Worm (Caenorhabditis elegans) whole organism, L1 larva: ENCODE results near the gene mup-4.

Experiments used
- fos-1 ChIP-seq: fragments of 150-350 bp; optimal IDR thresholded peaks from 2 replicates; lab custom pipeline; 2014; ENCODE audit warnings: missing biosample characterization, missing genetic modification characterization
- mep-1 ChIP-seq: fragments of 150-350 bp; optimal IDR thresholded peaks from 2 replicates; lab custom pipeline; 2014; ENCODE audit warnings: missing biosample characterization, missing genetic modification characterization
- nhr-28 ChIP-seq: fragments of 150-350 bp; optimal IDR thresholded peaks from 2 replicates; lab custom pipeline; 2014; ENCODE audit warnings: missing biosample characterization, missing genetic modification characterization
- pqm-1 ChIP-seq: sonication (generic microtip); optimal IDR thresholded peaks from 3 replicates; lab custom pipeline; 2017; ENCODE audit warnings: missing biosample characterization, missing genetic modification characterization
- sptf-1 ChIP-seq: fragments of 150-350 bp; optimal IDR thresholded peaks from 2 replicates; lab custom pipeline; 2014; ENCODE audit warnings: missing biosample characterization, missing genetic modification characterization

DNA sequence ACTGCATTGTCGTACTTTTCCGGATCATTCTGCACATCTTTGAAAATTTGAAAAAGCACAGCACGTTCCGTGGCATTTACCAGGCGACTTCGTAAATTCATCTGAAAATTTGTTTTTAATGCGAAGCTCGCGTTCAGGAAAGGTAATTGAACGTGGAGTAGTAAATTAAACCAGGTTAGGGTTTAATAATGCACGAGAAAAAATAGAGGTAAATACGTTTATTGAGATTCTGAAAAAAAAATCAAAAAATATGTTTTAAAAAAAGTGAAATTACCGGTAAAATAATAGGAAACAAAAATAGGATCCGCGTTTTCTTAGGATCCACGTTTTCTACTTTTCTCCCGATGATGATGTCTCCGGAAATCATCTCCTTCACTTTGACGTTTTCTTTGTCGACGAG is 29.5 kb upstream of the mup-4 start, which contains the start of gene clk-2:
- TF ChIP-seq mep-1 (no peak), nhr-28 (no peak), sptf-1 (tag; lab: Kevin White, UChicago) (no peak), fos-1 (tag; lab: Kevin White, UChicago) (no peak), pqm-1 (tag; lab: Kevin White, UChicago) (no peak)
